Fruit fly (Drosophila melanogaster) whole organism, pupa: Measurements from ENCODE around the gene Muc14A.

Experiments
- CG13204 ChIP-seq: fragments of 200-800 bp; sonication (Bioruptor generic); optimal IDR thresholded peaks from 2 replicates; lab custom pipeline; 2018; ENCODE audit warnings: missing biosample characterization, mild to moderate bottlenecking, missing genetic modification characterization, moderate library complexity
- CG34367 ChIP-seq: fragments of 200-800 bp; sonication (Bioruptor generic); optimal IDR thresholded peaks from 2 replicates; lab custom pipeline; 2018; ENCODE audit warnings: missing biosample characterization, mild to moderate bottlenecking, missing genetic modification characterization
- D1 ChIP-seq: fragments of 200-800 bp; sonication (Bioruptor generic); optimal IDR thresholded peaks from 2 replicates; lab custom pipeline; 2018; ENCODE audit warnings: missing biosample characterization, mild to moderate bottlenecking, missing genetic modification characterization, moderate library complexity
- EcR ChIP-seq: fragments of 200-800 bp; sonication (Bioruptor generic); optimal IDR thresholded peaks from 3 replicates; lab custom pipeline; 2019; ENCODE audit warnings: missing biosample characterization, missing genetic modification characterization, mild to moderate bottlenecking, moderate library complexity, missing genetic modification reagents

DNA sequence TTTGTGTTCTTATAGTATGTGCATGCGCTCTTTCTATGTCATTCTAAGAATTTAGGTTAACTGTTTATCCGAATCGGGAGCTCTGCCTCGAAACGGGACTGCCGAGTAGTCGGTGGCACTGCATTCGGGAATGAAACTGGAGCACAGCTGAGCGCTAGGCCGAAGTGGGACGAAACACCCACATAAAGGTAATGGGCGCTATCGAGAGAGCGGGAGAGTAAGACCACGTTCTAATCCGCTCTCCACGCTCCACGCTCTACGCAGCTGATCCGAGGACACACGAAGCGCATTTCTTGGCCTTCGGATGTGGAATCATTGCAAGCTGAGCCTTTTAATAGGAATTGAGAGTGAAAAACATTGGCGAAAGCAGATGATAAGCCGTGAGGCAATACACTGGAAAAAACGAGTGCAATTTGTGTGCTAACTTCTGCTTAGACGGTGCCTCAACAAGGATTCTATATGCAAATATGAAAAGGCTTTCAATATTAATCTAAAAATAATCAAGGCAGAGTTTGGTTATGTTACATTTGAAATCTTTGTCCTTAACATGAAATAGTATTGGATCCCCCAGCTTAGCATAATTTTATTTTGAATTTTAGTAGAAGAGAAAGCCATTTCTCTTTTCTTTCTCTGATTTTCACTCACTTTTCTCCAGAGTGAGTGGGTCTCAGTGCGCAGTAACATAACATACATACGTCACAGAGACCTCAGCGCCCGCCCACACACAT lies 77.1 kb downstream of the Muc14A start:
- TF ChIP-seq CG13204 (GFP tag; lab: Kevin White, UChicago) (no peak), D1 (tag; lab: Kevin White, UChicago) (no peak), EcR (GFP tag; lab: Kevin White, UChicago) (no peak), CG34367 (tag; lab: Kevin White, UChicago) (peak; percentile 14)
